Worm (Caenorhabditis elegans) whole organism, L4 larva: ENCODE data around the gene irld-18.

Experiments used
- F26F4.8 ChIP-seq: fragments of 200-800 bp; sonication (Bioruptor generic); conservative IDR thresholded peaks from 2 replicates; pipeline ENCODE4 v1.3.6; 2022; ENCODE audit warnings: missing genetic modification characterization, missing compliant biosample characterization
- ZK546.5 ChIP-seq, 2 experiments: sonication (generic microtip); optimal IDR thresholded peaks; 2 replicates each; lab custom pipeline; 2017; ENCODE audit warnings: missing biosample characterization in 2 of 2, missing genetic modification characterization in 2 of 2
- lin-39 ChIP-seq: fragments of 150-350 bp; optimal IDR thresholded peaks from 2 replicates; lab custom pipeline; 2014; ENCODE audit warnings: missing biosample characterization, missing genetic modification reagents, missing genetic modification characterization
- lsy-2 ChIP-seq, 2 experiments: fragments of 150-350 bp in 1 of 2; sonication (generic microtip) in 1 of 2; optimal IDR thresholded peaks; 2 replicates each; lab custom pipeline; 2014 to 2017; ENCODE audit warnings: missing biosample characterization in 2 of 2, missing genetic modification characterization in 2 of 2

DNA sequence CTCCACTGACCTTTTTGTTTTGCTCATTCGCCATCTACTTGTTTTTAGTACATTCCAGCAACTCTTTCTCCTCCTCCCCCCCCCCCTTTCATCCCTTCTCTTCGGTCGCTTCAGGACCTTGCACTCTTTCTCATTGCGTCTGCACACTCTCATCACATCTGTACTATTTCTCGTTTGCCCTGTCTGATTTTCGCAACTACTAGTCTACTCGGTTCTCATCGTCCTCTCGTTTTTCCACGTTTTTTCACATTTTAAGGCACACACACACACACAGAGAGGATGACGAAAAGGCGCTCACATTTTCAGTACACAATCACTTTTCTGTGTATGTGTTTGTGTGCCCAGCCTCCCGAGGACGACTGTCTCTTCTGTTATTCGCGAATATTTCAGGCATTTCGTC lies 39.7 kb upstream of the irld-18 start:
- TF ChIP-seq lin-39 (tag; lab: Kevin White, UChicago) (no peak), ZK546.5 (tag; optimal IDR thresholded peaks at IDR 0.05; lab: Kevin White, UChicago) (no peak), F26F4.8 (GFP tag; lab: Robert Waterston, UW) (no peak), lsy-2 (tag; optimal IDR thresholded peaks at IDR 0.05; lab: Kevin White, UChicago) (peak; percentile 45 to 54)
